Worm (Caenorhabditis elegans) whole organism, early embryonic: ENCODE results near the gene ZK131.11.

Experiments used
- B0310.2 ChIP-seq: sonication (generic microtip); optimal IDR thresholded peaks from 2 replicates; lab custom pipeline; 2016; ENCODE audit warnings: mild to moderate bottlenecking, missing genetic modification characterization, missing compliant biosample characterization
- F13C5.2 ChIP-seq: sonication (generic microtip); optimal IDR thresholded peaks from 2 replicates; lab custom pipeline; 2017; ENCODE audit warnings: mild to moderate bottlenecking, missing genetic modification characterization, inconsistent platforms, missing compliant biosample characterization
- ama-1 ChIP-seq: fragments of 150-350 bp; optimal IDR thresholded peaks from 2 replicates; lab custom pipeline; 2014
- flt-1 ChIP-seq: fragments of 200-800 bp; sonication (Bioruptor generic); IDR thresholded peaks from 2 replicates; pipeline ENCODE4 v1.3.6; 2022; ENCODE audit warnings: missing genetic modification characterization, missing compliant biosample characterization
- hmbx-1 ChIP-seq: sonication (generic microtip); optimal IDR thresholded peaks from 2 replicates; lab custom pipeline; 2016; ENCODE audit warnings: mild to moderate bottlenecking, missing genetic modification characterization, missing compliant biosample characterization
- pes-1 ChIP-seq: fragments of 200-800 bp; sonication (Bioruptor generic); IDR thresholded peaks from 2 replicates; pipeline ENCODE4 v1.3.6; 2022; ENCODE audit warnings: missing genetic modification reagents, missing genetic modification characterization, missing compliant biosample characterization

ce11 chrII:13763009-13763468 is 29.0 kb upstream of the ZK131.11 start, which contains the start of gene arrd-11:
- TF ChIP-seq flt-1 (GFP tag; lab: Robert Waterston, UW) (no peak), F13C5.2 (no peak), ama-1 (lab: Kevin White, UChicago) (no peak), hmbx-1 (tag; lab: Kevin White, UChicago) (no peak), B0310.2 (tag; lab: Kevin White, UChicago) (no peak), pes-1 (no peak)
